Worm (Caenorhabditis elegans) whole organism, late embryonic: ENCODE data around the gene H06H21.37.

Source experiments
- C08G9.2 ChIP-seq: sonication (generic microtip); optimal IDR thresholded peaks from 2 replicates; lab custom pipeline; 2016; ENCODE audit warnings: mild to moderate bottlenecking, missing genetic modification characterization, moderate library complexity, missing compliant biosample characterization
- C38D4.7 ChIP-seq: fragments of 200-800 bp; sonication (Bioruptor generic); optimal IDR thresholded peaks from 2 replicates; lab custom pipeline; 2018; ENCODE audit warnings: mild to moderate bottlenecking, missing genetic modification characterization, moderate library complexity, missing compliant biosample characterization
- F13H6.1 ChIP-seq: sonication (generic microtip); optimal IDR thresholded peaks from 2 replicates; lab custom pipeline; 2016; ENCODE audit warnings: missing genetic modification characterization, missing compliant biosample characterization
- K02D7.2 ChIP-seq: sonication (generic microtip); optimal IDR thresholded peaks from 2 replicates; lab custom pipeline; 2017; ENCODE audit warnings: mild to moderate bottlenecking, missing genetic modification characterization, missing compliant biosample characterization
- T23F11.4 ChIP-seq: fragments of 200-800 bp; sonication (Bioruptor generic); optimal IDR thresholded peaks from 2 replicates; lab custom pipeline; 2018; ENCODE audit warnings: mild to moderate bottlenecking, missing genetic modification characterization, missing compliant biosample characterization
- Y22D7AL.16 ChIP-seq: sonication (generic microtip); optimal IDR thresholded peaks from 2 replicates; lab custom pipeline; 2016; ENCODE audit warnings: missing genetic modification characterization, missing compliant biosample characterization
- ahr-1 ChIP-seq: sonication (generic microtip); optimal IDR thresholded peaks from 2 replicates; lab custom pipeline; 2016; ENCODE audit warnings: missing genetic modification characterization, missing compliant biosample characterization
- ama-1 ChIP-seq: fragments of 150-350 bp; optimal IDR thresholded peaks from 2 replicates; lab custom pipeline; 2014
- ceh-14 ChIP-seq: sonication (generic microtip); optimal IDR thresholded peaks from 2 replicates; lab custom pipeline; 2016; ENCODE audit warnings: missing genotype, missing genetic modification characterization, missing compliant biosample characterization
- ceh-18 ChIP-seq: sonication (generic microtip); optimal IDR thresholded peaks from 2 replicates; lab custom pipeline; 2016; ENCODE audit warnings: missing genetic modification characterization, missing compliant biosample characterization
- ceh-19 ChIP-seq: fragments of 200-800 bp; sonication (Bioruptor generic); optimal IDR thresholded peaks from 2 replicates; lab custom pipeline; 2018; ENCODE audit warnings: mild to moderate bottlenecking, missing genetic modification characterization, missing compliant biosample characterization
- ceh-22 ChIP-seq: sonication (generic microtip); optimal IDR thresholded peaks from 2 replicates; lab custom pipeline; 2017; ENCODE audit warnings: missing biosample characterization, missing genetic modification characterization
- ceh-30 ChIP-seq: fragments of 150-350 bp; optimal IDR thresholded peaks from 2 replicates; lab custom pipeline; 2014; ENCODE audit warnings: missing biosample characterization, missing genetic modification characterization
- ceh-34 ChIP-seq: sonication (generic microtip); optimal IDR thresholded peaks from 2 replicates; lab custom pipeline; 2016; ENCODE audit warnings: mild to moderate bottlenecking, missing genetic modification characterization, missing compliant biosample characterization
- ceh-48 ChIP-seq: sonication (generic microtip); optimal IDR thresholded peaks from 2 replicates; lab custom pipeline; 2016; ENCODE audit warnings: missing genetic modification characterization, inconsistent platforms, missing compliant biosample characterization
- ceh-6 ChIP-seq: fragments of 200-800 bp; sonication (Bioruptor generic); optimal IDR thresholded peaks from 2 replicates; lab custom pipeline; 2018; ENCODE audit warnings: mild to moderate bottlenecking, missing genetic modification characterization, missing compliant biosample characterization
- ceh-9 ChIP-seq: sonication (generic microtip); optimal IDR thresholded peaks from 2 replicates; lab custom pipeline; 2016; ENCODE audit warnings: mild to moderate bottlenecking, missing genetic modification characterization, inconsistent platforms, missing compliant biosample characterization
- che-1 ChIP-seq: sonication (generic microtip); optimal IDR thresholded peaks from 2 replicates; lab custom pipeline; 2016; ENCODE audit warnings: mild to moderate bottlenecking, missing genetic modification characterization, missing compliant biosample characterization
- dmd-4 ChIP-seq: sonication (generic microtip); optimal IDR thresholded peaks from 2 replicates; lab custom pipeline; 2016; ENCODE audit warnings: borderline replicate concordance, missing genetic modification characterization, missing compliant biosample characterization
- dve-1 ChIP-seq: sonication (generic microtip); optimal IDR thresholded peaks from 2 replicates; lab custom pipeline; 2017; ENCODE audit warnings: antibody characterized with exemption, mild to moderate bottlenecking, missing genetic modification characterization, missing compliant biosample characterization
- elt-2 ChIP-seq: sonication (generic microtip); optimal IDR thresholded peaks from 2 replicates; lab custom pipeline; 2016; ENCODE audit warnings: missing genetic modification reagents, missing genetic modification characterization, missing compliant biosample characterization
- elt-4 ChIP-seq: sonication (generic microtip); optimal IDR thresholded peaks from 2 replicates; lab custom pipeline; 2016; ENCODE audit warnings: missing genetic modification characterization, missing compliant biosample characterization
- ets-4 ChIP-seq: sonication (generic microtip); optimal IDR thresholded peaks from 2 replicates; lab custom pipeline; 2016; ENCODE audit warnings: missing genetic modification characterization, missing compliant biosample characterization
- fkh-6 ChIP-seq: sonication (generic microtip); optimal IDR thresholded peaks from 2 replicates; lab custom pipeline; 2016; ENCODE audit warnings: missing genetic modification characterization, missing compliant biosample characterization
- gmeb-2 ChIP-seq: sonication (generic microtip); optimal IDR thresholded peaks from 2 replicates; lab custom pipeline; 2016; ENCODE audit warnings: missing genetic modification characterization, inconsistent platforms, missing compliant biosample characterization
- hlh-13 ChIP-seq: fragments of 200-800 bp; sonication (Bioruptor generic); optimal IDR thresholded peaks from 2 replicates; lab custom pipeline; 2018; ENCODE audit warnings: mild to moderate bottlenecking, missing genetic modification characterization, missing compliant biosample characterization
- hlh-8 ChIP-seq: sonication (generic microtip); optimal IDR thresholded peaks from 2 replicates; lab custom pipeline; 2016; ENCODE audit warnings: missing genotype, missing genetic modification characterization, missing compliant biosample characterization
- madf-2 ChIP-seq: sonication (generic microtip); optimal IDR thresholded peaks from 2 replicates; lab custom pipeline; 2017; ENCODE audit warnings: missing genetic modification characterization, missing compliant biosample characterization
- mec-3 ChIP-seq: sonication (generic microtip); optimal IDR thresholded peaks from 2 replicates; lab custom pipeline; 2016; ENCODE audit warnings: borderline replicate concordance, missing genetic modification characterization, missing compliant biosample characterization
- nhr-11 ChIP-seq: fragments of 150-350 bp; optimal IDR thresholded peaks from 2 replicates; lab custom pipeline; 2014; ENCODE audit warnings: missing biosample characterization, missing genetic modification characterization
- nhr-232 ChIP-seq: sonication (generic microtip); optimal IDR thresholded peaks from 2 replicates; lab custom pipeline; 2016; ENCODE audit warnings: missing genetic modification characterization, missing compliant biosample characterization
- odd-2 ChIP-seq: sonication (generic microtip); optimal IDR thresholded peaks from 2 replicates; lab custom pipeline; 2017; ENCODE audit warnings: antibody characterized with exemption, mild to moderate bottlenecking, missing genetic modification characterization, missing compliant biosample characterization
- pag-3 ChIP-seq: sonication (generic microtip); optimal IDR thresholded peaks from 2 replicates; lab custom pipeline; 2016; ENCODE audit warnings: missing compliant biosample characterization, missing genetic modification characterization, borderline replicate concordance
- pha-4 ChIP-seq: fragments of 150-350 bp; optimal IDR thresholded peaks from 2 replicates; lab custom pipeline; 2018; ENCODE audit warnings: missing biosample characterization, missing genetic modification reagents, missing genetic modification characterization
- pros-1 ChIP-seq: fragments of 150-350 bp; optimal IDR thresholded peaks from 2 replicates; lab custom pipeline; 2014; ENCODE audit warnings: missing biosample characterization, missing genetic modification reagents, missing genetic modification characterization
- ref-2 ChIP-seq: sonication (generic microtip); optimal IDR thresholded peaks from 2 replicates; lab custom pipeline; 2016; ENCODE audit warnings: missing genetic modification characterization, missing compliant biosample characterization
- sdc-2 ChIP-seq: sonication (generic microtip); optimal IDR thresholded peaks from 2 replicates; lab custom pipeline; 2016; ENCODE audit warnings: missing genotype, missing genetic modification characterization, missing compliant biosample characterization
- sox-4 ChIP-seq: sonication (generic microtip); optimal IDR thresholded peaks from 2 replicates; lab custom pipeline; 2017; ENCODE audit warnings: mild to moderate bottlenecking, missing genetic modification characterization, inconsistent platforms, missing compliant biosample characterization
- syd-9 ChIP-seq: sonication (generic microtip); optimal IDR thresholded peaks from 2 replicates; lab custom pipeline; 2016; ENCODE audit warnings: mild to moderate bottlenecking, missing genetic modification characterization, moderate library complexity, missing compliant biosample characterization
- tbx-2 ChIP-seq: sonication (generic microtip); optimal IDR thresholded peaks from 2 replicates; lab custom pipeline; 2016; ENCODE audit warnings: missing genetic modification characterization, missing compliant biosample characterization
- tbx-7 ChIP-seq: sonication (generic microtip); optimal IDR thresholded peaks from 2 replicates; lab custom pipeline; 2016; ENCODE audit warnings: missing genotype, missing genetic modification characterization, missing compliant biosample characterization
- ttx-3 ChIP-seq: sonication (generic microtip); optimal IDR thresholded peaks from 2 replicates; lab custom pipeline; 2016; ENCODE audit warnings: missing genetic modification reagents, missing genetic modification characterization, missing compliant biosample characterization
- unc-3 ChIP-seq, 2 experiments: fragments of 200-800 bp in 1 of 2; sonication (Bioruptor generic) in 1 of 2; sonication (generic microtip) in 1 of 2; conservative IDR thresholded peaks in 1 of 2; optimal IDR thresholded peaks in 1 of 2; 2 replicates each; pipeline versions ENCODE4 v1.3.6 to Lab custom; 2016 to 2022; ENCODE audit warnings: missing compliant biosample characterization in 2 of 2, missing genetic modification characterization in 2 of 2, missing genetic modification reagents in 1 of 2
- unc-42 ChIP-seq: sonication (generic microtip); optimal IDR thresholded peaks from 2 replicates; lab custom pipeline; 2016; ENCODE audit warnings: missing genotype, missing genetic modification characterization, missing compliant biosample characterization
- unc-86 ChIP-seq: sonication (generic microtip); optimal IDR thresholded peaks from 2 replicates; lab custom pipeline; 2016; ENCODE audit warnings: missing genetic modification characterization, missing compliant biosample characterization
- zip-5 ChIP-seq: sonication (generic microtip); optimal IDR thresholded peaks from 2 replicates; lab custom pipeline; 2016; ENCODE audit warnings: missing genetic modification characterization, missing compliant biosample characterization

H06H21.37 gene

DNA sequence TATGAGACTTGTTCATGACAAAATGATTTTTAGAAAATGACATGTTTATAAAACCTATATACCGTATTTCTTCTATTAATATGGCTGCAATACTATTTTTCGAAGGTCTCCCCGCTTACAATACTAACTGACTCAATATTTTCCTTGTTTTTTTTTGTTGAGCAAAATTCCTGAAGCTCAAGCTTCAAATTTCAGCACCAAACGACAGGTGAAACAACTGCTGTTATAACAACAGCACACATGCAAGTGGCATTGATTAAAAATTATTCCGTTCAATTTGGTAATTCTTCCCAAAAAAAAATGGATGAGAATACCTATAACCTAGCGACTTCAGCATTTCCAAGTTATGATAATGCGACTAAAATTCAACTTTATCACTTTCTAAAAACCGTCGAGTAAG, 4.4 kb upstream of the H06H21.37 start, which contains the start of gene srw-94:
srw-94 (plus strand) TSS at position 301 of the 400 bp plus-strand sequence.
- TF ChIP-seq gmeb-2 (tag; lab: Kevin White, UChicago) (no peak), tbx-7 (tag; lab: Kevin White, UChicago) (no peak), C08G9.2 (tag; lab: Kevin White, UChicago) (no peak), hlh-13 (GFP tag; lab: Kevin White, UChicago) (no peak), ahr-1 (tag; lab: Kevin White, UChicago) (no peak), mec-3 (tag; lab: Kevin White, UChicago) (no peak), nhr-232 (no peak), nhr-11 (tag; lab: Kevin White, UChicago) (no peak), odd-2 (tag; lab: Kevin White, UChicago) (no peak), ceh-48 (tag; lab: Kevin White, UChicago) (no peak), ama-1 (lab: Kevin White, UChicago) (no peak), ceh-14 (tag; lab: Kevin White, UChicago) (no peak), ceh-18 (tag; lab: Kevin White, UChicago) (no peak), ceh-19 (GFP tag; lab: Kevin White, UChicago) (no peak), dmd-4 (no peak), pros-1 (tag; lab: Kevin White, UChicago) (no peak), fkh-6 (tag; lab: Kevin White, UChicago) (no peak), Y22D7AL.16 (tag; lab: Kevin White, UChicago) (no peak), madf-2 (no peak)
- TF ChIP-seq, all 69 proteins: peak for 0

DNA sequence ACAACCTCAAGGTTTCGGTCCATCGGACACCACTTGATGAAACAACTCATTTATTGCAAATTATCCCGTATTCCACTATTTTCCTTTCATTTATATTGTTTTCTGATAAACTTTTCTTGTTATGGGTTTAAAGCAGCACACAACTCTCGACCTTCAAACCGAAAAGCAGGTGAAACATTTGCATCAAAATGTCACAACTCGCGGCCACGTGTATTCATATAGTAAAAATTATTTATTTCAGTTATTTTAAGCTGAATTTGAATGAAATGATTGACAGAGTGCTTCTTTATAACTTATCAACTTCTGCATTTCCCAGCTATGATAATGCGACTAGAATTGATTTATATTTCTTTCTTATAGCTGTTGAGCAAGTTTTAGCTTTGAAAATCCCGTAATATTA, 2.1 kb upstream of the H06H21.37 start, which contains the start of gene srw-95:
srw-95 (plus strand) TSS at position 213 of the 400 bp plus-strand sequence.
- TF ChIP-seq ceh-34 (tag; lab: Kevin White, UChicago), result no peak
- no peak for TF ChIP-seq pros-1 (tag; lab: Kevin White, UChicago)
- no peak for TF ChIP-seq elt-4 (tag; lab: Kevin White, UChicago)

DNA sequence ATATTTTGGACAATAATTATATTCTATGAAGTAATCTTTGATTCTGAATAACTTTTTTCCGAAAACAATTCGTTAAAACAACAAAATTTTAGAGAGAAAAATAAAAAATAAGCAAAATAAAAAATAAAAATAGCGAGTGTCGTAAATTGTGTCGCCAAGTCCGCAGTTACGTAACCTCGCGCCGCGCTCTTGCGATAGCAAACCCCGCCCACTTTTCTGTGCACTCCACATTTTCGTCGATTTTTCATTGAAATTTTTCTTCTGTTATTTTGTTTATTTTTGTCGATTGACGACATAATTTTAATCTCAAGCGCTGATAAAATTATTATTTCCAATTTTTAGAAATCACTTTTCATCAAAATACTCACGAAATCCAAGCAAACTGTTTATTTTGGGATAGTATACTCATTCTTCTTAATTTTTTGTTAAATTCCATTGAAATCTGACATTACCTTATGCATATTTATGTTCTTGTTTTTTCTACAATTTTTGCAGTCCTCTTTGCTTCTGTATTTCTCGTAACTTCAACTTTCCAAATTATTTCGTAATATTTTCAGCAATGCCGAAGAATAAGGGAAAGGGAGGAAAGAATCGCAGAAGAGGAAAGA, 707 bp upstream of the H06H21.37 start, which contains the start of gene eif-1.A:
eif-1.A (plus strand) TSS at position 558 of the 608 bp plus-strand sequence.
- TF ChIP-seq pag-3 (no peak), zip-5 (no peak), unc-3 (GFP tag; conservative IDR thresholded peaks at IDR 0.05; lab: Robert Waterston, UW) (no peak), unc-3 (tag; optimal IDR thresholded peaks at IDR 0.05; lab: Kevin White, UChicago) (no peak), pros-1 (tag; lab: Kevin White, UChicago) (no peak), gmeb-2 (tag; lab: Kevin White, UChicago) (no peak), ceh-34 (tag; lab: Kevin White, UChicago) (peak; percentile 20), che-1 (no peak), K02D7.2 (tag; lab: Kevin White, UChicago) (no peak), ref-2 (tag; lab: Kevin White, UChicago) (no peak), pha-4 (no peak), ama-1 (lab: Kevin White, UChicago) (no peak), hlh-8 (tag; lab: Kevin White, UChicago) (no peak), nhr-11 (tag; lab: Kevin White, UChicago) (no peak), sdc-2 (tag; lab: Kevin White, UChicago) (no peak), elt-4 (tag; lab: Kevin White, UChicago) (no peak), ceh-6 (GFP tag; lab: Kevin White, UChicago) (no peak), ceh-30 (tag; lab: Kevin White, UChicago) (no peak), dve-1 (tag; lab: Kevin White, UChicago) (no peak), T23F11.4 (GFP tag; lab: Kevin White, UChicago) (no peak), F13H6.1 (tag; lab: Kevin White, UChicago) (no peak), ttx-3 (tag; lab: Kevin White, UChicago) (no peak), tbx-7 (tag; lab: Kevin White, UChicago) (no peak), ceh-9 (tag; lab: Kevin White, UChicago) (no peak), mec-3 (tag; lab: Kevin White, UChicago) (no peak), odd-2 (tag; lab: Kevin White, UChicago) (no peak), C38D4.7 (GFP tag; lab: Kevin White, UChicago) (no peak), unc-42 (tag; lab: Kevin White, UChicago) (peak; percentile 7), tbx-2 (tag; lab: Kevin White, UChicago) (peak; percentile 23), ceh-22 (tag; lab: Kevin White, UChicago) (no peak), elt-2 (tag; lab: Kevin White, UChicago) (peak; percentile 68), ets-4 (tag; lab: Kevin White, UChicago) (no peak), sox-4 (tag; lab: Kevin White, UChicago) (no peak), unc-86 (tag; lab: Kevin White, UChicago) (no peak), dmd-4 (no peak), ceh-19 (GFP tag; lab: Kevin White, UChicago) (no peak), syd-9 (no peak), madf-2 (no peak)
